Worm (Caenorhabditis elegans): ENCODE results near the gene Y41E3.18.

Y41E3.18 gene

ce11 chrIV:15028891-15029290 lies 36.7 kb downstream of the Y41E3.18 start, which contains the start of gene Y41E3.8 (continued):
- TF ChIP-seq attf-6 (GFP tag; IDR thresholded peaks at IDR 0.05) (peak; percentile 70; the same call in 1 of the 2 replicates), attf-5 (GFP tag; optimal IDR thresholded peaks at IDR 0.05) (no peak), lag-1 (GFP tag; IDR thresholded peaks at IDR 0.05) (no peak), lin-35 (GFP tag; optimal IDR thresholded peaks at IDR 0.05) (no peak), madf-3 (GFP tag; IDR thresholded peaks at IDR 0.05) (no peak), F33H1.4 (GFP tag; IDR thresholded peaks at IDR 0.05) (peak; percentile 47; the same call in 1 of the 2 replicates), Y53F4B.3 (GFP tag; IDR thresholded peaks at IDR 0.05) (no peak), him-1 (tag; optimal IDR thresholded peaks at IDR 0.05) (no peak), lsl-1 (GFP tag; optimal IDR thresholded peaks at IDR 0.05) (peak; percentile 60), lin-26 (GFP tag; IDR thresholded peaks at IDR 0.05) (no peak), egl-18 (GFP tag; IDR thresholded peaks at IDR 0.05) (no peak), F52B5.7 (tag; optimal IDR thresholded peaks at IDR 0.05) (no peak), tbx-9 (tag; optimal IDR thresholded peaks at IDR 0.05; ENCODE audit: borderline replicate concordance) (no peak), ceh-58 (GFP tag; IDR thresholded peaks at IDR 0.05) (no peak), sea-2 (GFP tag; IDR thresholded peaks at IDR 0.05) (no peak), F10E7.11 (tag; optimal IDR thresholded peaks at IDR 0.05) (no peak), nfyb-1 (GFP tag; IDR thresholded peaks at IDR 0.05) (no peak), efl-1 (GFP tag; optimal IDR thresholded peaks at IDR 0.05) (no peak), ceh-79 (tag; optimal IDR thresholded peaks at IDR 0.05) (no peak), hmg-20 (GFP tag; IDR thresholded peaks at IDR 0.05) (no peak), akir-1 (GFP tag; optimal IDR thresholded peaks at IDR 0.05) (no peak), D2030.7 (GFP tag; IDR thresholded peaks at IDR 0.05) (no peak), unc-62 (GFP tag; optimal IDR thresholded peaks at IDR 0.05) (no peak), bed-2 (GFP tag; IDR thresholded peaks at IDR 0.05) (no peak), ceh-27 (GFP tag; optimal IDR thresholded peaks at IDR 0.05) (no peak), atf-7 (tag; optimal IDR thresholded peaks at IDR 0.05) (no peak), zfh-2 (GFP tag; conservative IDR thresholded peaks at IDR 0.05) (no peak), somi-1 (GFP tag; optimal IDR thresholded peaks at IDR 0.05) (no peak), cebp-1 (GFP tag; IDR thresholded peaks at IDR 0.05) (no peak), cebp-1 (tag; optimal IDR thresholded peaks at IDR 0.05) (peak; percentile 31), tbp1 (GFP tag; optimal IDR thresholded peaks at IDR 0.05) (peak; percentile 44), snpc-4 (GFP tag; optimal IDR thresholded peaks at IDR 0.05) (no peak), snpc-4 (tag; optimal IDR thresholded peaks at IDR 0.05) (peak in 3 of 4 experiments; percentile 14 to 82 (median 55)), mxl-1 (tag; optimal IDR thresholded peaks at IDR 0.05) (no peak), F49E8.2 (tag; optimal IDR thresholded peaks at IDR 0.05; ENCODE audit: insufficient read depth) (peak; percentile 37), C06A6.2 (GFP tag; conservative IDR thresholded peaks at IDR 0.05) (no peak), Y53G8AR.9 (GFP tag; conservative IDR thresholded peaks at IDR 0.05) (no peak), attf-3 (GFP tag; conservative IDR thresholded peaks at IDR 0.05) (peak; percentile 50; the same call in 1 of the 2 replicates), ekl-4 (GFP tag; IDR thresholded peaks at IDR 0.05) (no peak)

- TF ChIP-seq B0019.2 (GFP tag; conservative IDR thresholded peaks at IDR 0.05): no peak
- TF ChIP-seq attf-6 (GFP tag; IDR thresholded peaks at IDR 0.05): peak; percentile 40; the same call in 1 of the 2 replicates
- 0 out of 2 replicates have a peak, but pooled peaks have one; percentile 35 for TF ChIP-seq egrh-3 (GFP tag; IDR thresholded peaks at IDR 0.05)
- peak; percentile 59 for TF ChIP-seq zfh-2 (GFP tag; conservative IDR thresholded peaks at IDR 0.05)
These were observed 37.2 kb downstream of the Y41E3.18 start for ce11 chrIV:15028386-15028785.

Data from whole organism, young adult.